Worm (Caenorhabditis elegans) whole organism, young adult: Measurements from ENCODE around the gene C35D10.10.

ENCODE experiments used
- B0261.1 ChIP-seq: sonication (generic microtip); optimal IDR thresholded peaks from 2 replicates; lab custom pipeline; 2016; ENCODE audit warnings: mild to moderate bottlenecking, missing genetic modification characterization, moderate library complexity, missing compliant biosample characterization
- C17E4.6 ChIP-seq: fragments of 200-800 bp; sonication (Bioruptor generic); IDR thresholded peaks from 2 replicates; pipeline ENCODE4 v1.3.6; 2022; ENCODE audit warnings: missing genetic modification reagents, missing genetic modification characterization, missing compliant biosample characterization
- aptf-2 ChIP-seq: fragments of 200-800 bp; sonication (Bioruptor generic); conservative IDR thresholded peaks from 2 replicates; pipeline ENCODE4 v1.3.6; 2022; ENCODE audit warnings: missing genetic modification reagents, missing genetic modification characterization, missing compliant biosample characterization
- attf-3 ChIP-seq: fragments of 200-800 bp; sonication (Bioruptor generic); conservative IDR thresholded peaks from 2 replicates; pipeline ENCODE4 v1.3.6; 2022; ENCODE audit warnings: missing genetic modification reagents, missing genetic modification characterization, missing compliant biosample characterization
- egl-18 ChIP-seq: fragments of 200-800 bp; sonication (Bioruptor generic); IDR thresholded peaks from 2 replicates; pipeline ENCODE4 v1.3.6; 2022; ENCODE audit warnings: missing genetic modification reagents, missing genetic modification characterization, missing compliant biosample characterization
- hmg-1.2 ChIP-seq: fragments of 200-800 bp; sonication (Bioruptor generic); IDR thresholded peaks from 2 replicates; pipeline ENCODE4 v1.3.6; 2022; ENCODE audit warnings: missing genetic modification reagents, missing genetic modification characterization, missing compliant biosample characterization
- mxl-1 ChIP-seq: sonication (generic microtip); optimal IDR thresholded peaks from 2 replicates; lab custom pipeline; 2016; ENCODE audit warnings: missing genetic modification characterization, missing compliant biosample characterization
- pha-4 ChIP-seq: fragments of 150-350 bp; sonication (generic microtip); optimal IDR thresholded peaks from 2 replicates; lab custom pipeline; 2014; ENCODE audit warnings: missing biosample characterization, missing genetic modification reagents, missing genetic modification characterization
- rpc-1 ChIP-seq, 2 experiments: fragments of 150-350 bp in 1 of 2; sonication (generic microtip) in 1 of 2; optimal IDR thresholded peaks; 2 replicates each; lab custom pipeline; 2014 to 2018; ENCODE audit warnings: missing biosample characterization in 1 of 2, missing genetic modification characterization in 1 of 2, missing genetic modification reagents in 1 of 2, missing genotype in 1 of 2
- sea-2 ChIP-seq: fragments of 200-800 bp; sonication (Bioruptor generic); IDR thresholded peaks from 2 replicates; pipeline ENCODE4 v1.3.6; 2022; ENCODE audit warnings: missing genetic modification characterization, missing compliant biosample characterization
- tbp1 ChIP-seq: fragments of 200-800 bp; sonication (Bioruptor generic); optimal IDR thresholded peaks from 2 replicates; lab custom pipeline; 2018; ENCODE audit warnings: mild to moderate bottlenecking, missing genetic modification characterization, missing compliant biosample characterization
- tbx-9 ChIP-seq: sonication (generic microtip); optimal IDR thresholded peaks from 2 replicates; lab custom pipeline; 2016; ENCODE audit warnings: borderline replicate concordance, missing genetic modification characterization, inconsistent platforms, missing compliant biosample characterization
- ztf-18 ChIP-seq: sonication (generic microtip); optimal IDR thresholded peaks from 2 replicates; lab custom pipeline; 2016; ENCODE audit warnings: missing genotype, mild to moderate bottlenecking, missing genetic modification characterization, missing compliant biosample characterization

C35D10.10 gene

ce11 chrIII:4814730-4815129, 46.9 kb downstream of the C35D10.10 start, which contains the start of gene arl-6:
TSS of gene arl-6 (minus strand) at chrIII:4814830.
- TF ChIP-seq tbp1 (GFP tag; lab: Kevin White, UChicago) (no peak), rpc-1 (optimal IDR thresholded peaks at IDR 0.05; lab: Kevin White, UChicago) (no peak), rpc-1 (tag; optimal IDR thresholded peaks at IDR 0.05; lab: Kevin White, UChicago) (no peak)

- TF ChIP-seq C17E4.6 (GFP tag; lab: Robert Waterston, UW) (no peak), hmg-1.2 (GFP tag; lab: Robert Waterston, UW) (no peak), pha-4 (tag; lab: Kevin White, UChicago) (no peak), B0261.1 (tag; lab: Kevin White, UChicago) (no peak), attf-3 (GFP tag; lab: Robert Waterston, UW) (no peak), aptf-2 (GFP tag; lab: Robert Waterston, UW) (no peak), egl-18 (GFP tag; lab: Robert Waterston, UW) (no peak), ztf-18 (tag; lab: Kevin White, UChicago) (no peak), sea-2 (no peak), mxl-1 (no peak), tbx-9 (tag; lab: Kevin White, UChicago) (no peak)
These were observed 50.4 kb downstream of the C35D10.10 start, which contains the start of gene C38D4.7 for ce11 chrIII:4811195-4811594. TSS of gene C38D4.7 (minus strand) at chrIII:4811295.
